ENCODE assay signal across 2 worm cellular contexts in the genomic region with DNA sequence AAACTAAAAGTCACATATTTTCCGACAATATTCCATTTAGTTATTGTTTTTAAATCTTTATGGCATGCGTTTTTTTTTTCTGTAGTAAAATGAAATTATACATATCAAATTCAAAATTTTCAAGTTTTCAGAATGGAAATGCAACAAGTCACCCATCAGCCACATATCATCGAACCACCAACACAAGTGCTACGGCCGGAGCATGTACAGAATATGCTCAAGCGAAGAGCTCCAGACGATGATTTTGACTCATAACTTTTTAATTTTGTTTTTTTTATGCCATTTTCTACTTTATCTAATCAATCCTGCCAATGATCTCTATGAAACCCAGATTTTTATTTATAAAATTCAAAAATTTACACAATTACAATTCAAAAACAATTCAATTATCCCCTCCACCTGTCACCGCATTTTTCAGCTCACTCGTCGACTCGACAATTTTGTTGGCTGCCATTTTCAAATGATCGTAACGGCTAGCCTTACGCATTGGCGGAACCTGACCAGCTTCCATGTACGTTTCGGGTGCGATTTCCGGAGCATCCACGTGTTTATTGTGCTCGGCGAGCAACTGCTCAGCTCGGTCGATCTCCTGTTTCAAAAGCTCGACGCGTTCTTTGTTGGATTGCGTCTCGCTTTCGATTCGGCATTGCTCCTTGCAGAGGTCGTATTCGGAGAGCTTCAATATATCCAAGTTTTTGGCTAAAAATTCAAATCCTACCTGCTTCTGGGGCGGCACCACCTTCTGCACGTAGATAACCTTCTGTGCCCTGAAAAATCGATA.
A peak's percentile ranks its signal among the peaks of the same experiment; 100 is the strongest.
TF ChIP-seq lines count a peak whose summit lies in the region.

No protein-coding gene starts in this region.

TF ChIP-seq in whole organism, L4 larva, 104 proteins besides CTCF, POLR2A, EP300 and RAD21 (continued from another document):
- peak; percentile 68 for TF ChIP-seq zfp-3 (GFP tag; conservative IDR thresholded peaks at IDR 0.05; lab: Robert Waterston, UW)
- no peak for TF ChIP-seq F44E2.7 (GFP tag; IDR thresholded peaks at IDR 0.05; lab: Robert Waterston, UW)
- 0 out of 2 replicates have a peak, but pooled peaks have one; percentile 13 for TF ChIP-seq ceh-20 (GFP tag; IDR thresholded peaks at IDR 0.05; lab: Robert Waterston, UW)
- no peak for TF ChIP-seq unc-130 (GFP tag; optimal IDR thresholded peaks at IDR 0.05; lab: Kevin White, UChicago)
- TF ChIP-seq mep-1 (tag; optimal IDR thresholded peaks at IDR 0.05; lab: Kevin White, UChicago), result no peak
- TF ChIP-seq unc-62 (GFP tag; optimal IDR thresholded peaks at IDR 0.05 in 1 of 2; lab: Kevin White, UChicago), result peak in 1 of 2 experiments; percentile 91
- TF ChIP-seq unc-62 (tag; optimal IDR thresholded peaks at IDR 0.05; lab: Kevin White, UChicago), result no peak
TF ChIP-seq in whole organism, L4 larva: peak in this region for 17.

TF ChIP-seq in whole organism, young adult, 124 proteins besides CTCF, POLR2A, EP300 and RAD21 (continued from another document):
- TF ChIP-seq Y56A3A.18 (GFP tag; IDR thresholded peaks at IDR 0.05; lab: Robert Waterston, UW), result no peak; the same call in 1 of the 2 replicates
- TF ChIP-seq lin-35 (GFP tag; optimal IDR thresholded peaks at IDR 0.05; lab: Kevin White, UChicago), result no peak
- TF ChIP-seq egrh-3 (GFP tag; IDR thresholded peaks at IDR 0.05; lab: Robert Waterston, UW), result 0 out of 2 replicates have a peak, but pooled peaks have one; percentile 12
- no peak for TF ChIP-seq ccch-3 (GFP tag; optimal IDR thresholded peaks at IDR 0.05; lab: Kevin White, UChicago)
- TF ChIP-seq bed-2 (GFP tag; IDR thresholded peaks at IDR 0.05; lab: Robert Waterston, UW), result no peak
- TF ChIP-seq madf-6 (GFP tag; IDR thresholded peaks at IDR 0.05; lab: Robert Waterston, UW), result no peak
- no peak for TF ChIP-seq attf-6 (GFP tag; IDR thresholded peaks at IDR 0.05; lab: Robert Waterston, UW)
- peak; percentile 64; the same call in 1 of the 2 replicates for TF ChIP-seq nfyb-1 (GFP tag; IDR thresholded peaks at IDR 0.05; lab: Robert Waterston, UW)
- TF ChIP-seq Y53F4B.3 (GFP tag; IDR thresholded peaks at IDR 0.05; lab: Robert Waterston, UW), result no peak
- no peak for TF ChIP-seq hlh-12 (tag; optimal IDR thresholded peaks at IDR 0.05; lab: Kevin White, UChicago)
- no peak for TF ChIP-seq lsl-1 (GFP tag; optimal IDR thresholded peaks at IDR 0.05; lab: Kevin White, UChicago)
- 0 out of 2 replicates have a peak, but pooled peaks have one; percentile 3 for TF ChIP-seq hmg-20 (GFP tag; IDR thresholded peaks at IDR 0.05; lab: Robert Waterston, UW)
- no peak for TF ChIP-seq lir-1 (GFP tag; conservative IDR thresholded peaks at IDR 0.05; lab: Robert Waterston, UW)
- peak; percentile 6 for TF ChIP-seq F52B5.7 (tag; optimal IDR thresholded peaks at IDR 0.05; lab: Kevin White, UChicago)
- peak; percentile 11 for TF ChIP-seq repo-1 (tag; optimal IDR thresholded peaks at IDR 0.05; lab: Kevin White, UChicago)
- TF ChIP-seq mxl-1 (tag; optimal IDR thresholded peaks at IDR 0.05; lab: Kevin White, UChicago), result no peak
- TF ChIP-seq lsy-27 (tag; optimal IDR thresholded peaks at IDR 0.05; lab: Kevin White, UChicago; ENCODE audit: borderline replicate concordance, insufficient read depth), result no peak
- no peak for TF ChIP-seq rcor-1 (GFP tag; IDR thresholded peaks at IDR 0.05; lab: Robert Waterston, UW)
- no peak for TF ChIP-seq madf-8 (GFP tag; conservative IDR thresholded peaks at IDR 0.05; lab: Robert Waterston, UW)
- TF ChIP-seq egl-44 (GFP tag; IDR thresholded peaks at IDR 0.05; lab: Robert Waterston, UW), result peak; percentile 34; the same call in 1 of the 2 replicates
- peak; percentile 57 for TF ChIP-seq Y95B8A.8 (GFP tag; IDR thresholded peaks at IDR 0.05; lab: Robert Waterston, UW)
- TF ChIP-seq dpff-1 (tag; optimal IDR thresholded peaks at IDR 0.05; lab: Kevin White, UChicago), result no peak
- no peak for TF ChIP-seq gei-17 (GFP tag; optimal IDR thresholded peaks at IDR 0.05; lab: Kevin White, UChicago)
- no peak for TF ChIP-seq unc-62 (GFP tag; optimal IDR thresholded peaks at IDR 0.05; lab: Kevin White, UChicago)
- TF ChIP-seq dpl-1 (GFP tag; optimal IDR thresholded peaks at IDR 0.05; lab: Kevin White, UChicago), result no peak
- TF ChIP-seq ceh-100 (GFP tag; IDR thresholded peaks at IDR 0.05; lab: Robert Waterston, UW), result no peak
- TF ChIP-seq K11D2.4 (GFP tag; IDR thresholded peaks at IDR 0.05; lab: Robert Waterston, UW), result no peak
- 0 out of 2 replicates have a peak, but pooled peaks have one; percentile 7 for TF ChIP-seq F33H1.4 (GFP tag; IDR thresholded peaks at IDR 0.05; lab: Robert Waterston, UW)
- TF ChIP-seq C17E4.6 (GFP tag; IDR thresholded peaks at IDR 0.05; lab: Robert Waterston, UW), result no peak
- no peak for TF ChIP-seq tbx-9 (tag; optimal IDR thresholded peaks at IDR 0.05; lab: Kevin White, UChicago; ENCODE audit: borderline replicate concordance)
- peak; percentile 55; the same call in 1 of the 2 replicates for TF ChIP-seq hsf-1 (GFP tag; IDR thresholded peaks at IDR 0.05; lab: Robert Waterston, UW)
- no peak for TF ChIP-seq sdz-38 (tag; optimal IDR thresholded peaks at IDR 0.05; lab: Kevin White, UChicago)
- TF ChIP-seq F57C9.4 (tag; optimal IDR thresholded peaks at IDR 0.05; lab: Kevin White, UChicago), result peak; percentile 7
- TF ChIP-seq pbrm-1 (GFP tag; IDR thresholded peaks at IDR 0.05; lab: Robert Waterston, UW), result 0 out of 2 replicates have a peak, but pooled peaks have one; percentile 35
- peak; percentile 11 for TF ChIP-seq chd-7 (tag; optimal IDR thresholded peaks at IDR 0.05; lab: Kevin White, UChicago)
- TF ChIP-seq die-1 (tag; optimal IDR thresholded peaks at IDR 0.05; lab: Kevin White, UChicago), result peak; percentile 26
- no peak for TF ChIP-seq T07F8.4 (tag; optimal IDR thresholded peaks at IDR 0.05; lab: Kevin White, UChicago)
- no peak for TF ChIP-seq aptf-3 (GFP tag; IDR thresholded peaks at IDR 0.05; lab: Robert Waterston, UW)
- TF ChIP-seq ztf-28 (GFP tag; IDR thresholded peaks at IDR 0.05; lab: Robert Waterston, UW), result no peak
- no peak for TF ChIP-seq ceh-91 (GFP tag; IDR thresholded peaks at IDR 0.05; lab: Robert Waterston, UW)
- TF ChIP-seq ztf-26 (tag; optimal IDR thresholded peaks at IDR 0.05; lab: Kevin White, UChicago), result no peak
- TF ChIP-seq zfh-2 (GFP tag; conservative IDR thresholded peaks at IDR 0.05; lab: Robert Waterston, UW), result peak; percentile 79
- TF ChIP-seq snpc-1.3 (tag; optimal IDR thresholded peaks at IDR 0.05; lab: Kevin White, UChicago; ENCODE audit: insufficient read depth), result no peak
- TF ChIP-seq ztf-6 (GFP tag; IDR thresholded peaks at IDR 0.05; lab: Robert Waterston, UW), result no peak
- TF ChIP-seq hmg-1.2 (GFP tag; IDR thresholded peaks at IDR 0.05; lab: Robert Waterston, UW), result no peak
- TF ChIP-seq ceh-79 (tag; optimal IDR thresholded peaks at IDR 0.05; lab: Kevin White, UChicago), result no peak
- TF ChIP-seq B0019.2 (GFP tag; conservative IDR thresholded peaks at IDR 0.05; lab: Robert Waterston, UW), result no peak
- TF ChIP-seq nhr-27 (tag; optimal IDR thresholded peaks at IDR 0.05; lab: Kevin White, UChicago), result no peak
- no peak for TF ChIP-seq unc-130 (GFP tag; optimal IDR thresholded peaks at IDR 0.05; lab: Kevin White, UChicago)
- no peak for TF ChIP-seq nhr-179 (tag; optimal IDR thresholded peaks at IDR 0.05; lab: Kevin White, UChicago)
- no peak for TF ChIP-seq ztf-25 (GFP tag; IDR thresholded peaks at IDR 0.05; lab: Robert Waterston, UW)
- TF ChIP-seq attf-5 (GFP tag; optimal IDR thresholded peaks at IDR 0.05; lab: Kevin White, UChicago), result no peak
- TF ChIP-seq somi-1 (GFP tag; optimal IDR thresholded peaks at IDR 0.05; lab: Kevin White, UChicago), result no peak
- TF ChIP-seq F49E8.2 (tag; optimal IDR thresholded peaks at IDR 0.05; lab: Kevin White, UChicago; ENCODE audit: insufficient read depth), result no peak
- no peak for TF ChIP-seq F57A8.1 (GFP tag; optimal IDR thresholded peaks at IDR 0.05; lab: Kevin White, UChicago)
- TF ChIP-seq dox-1 (GFP tag; IDR thresholded peaks at IDR 0.05; lab: Robert Waterston, UW), result peak; percentile 69
- TF ChIP-seq bed-1 (GFP tag; IDR thresholded peaks at IDR 0.05; lab: Robert Waterston, UW), result 0 out of 2 replicates have a peak, but pooled peaks have one; percentile 58
- TF ChIP-seq attf-3 (GFP tag; conservative IDR thresholded peaks at IDR 0.05; lab: Robert Waterston, UW), result no peak
- TF ChIP-seq ama-1 (optimal IDR thresholded peaks at IDR 0.05; lab: Kevin White, UChicago), result no peak
- peak in 1 of 2 experiments; percentile 52 for TF ChIP-seq ama-1 (GFP tag; optimal IDR thresholded peaks at IDR 0.05; lab: Kevin White, UChicago)
- peak; percentile 91 for TF ChIP-seq B0336.3 (GFP tag; IDR thresholded peaks at IDR 0.05; lab: Robert Waterston, UW)
- no peak for TF ChIP-seq him-1 (tag; optimal IDR thresholded peaks at IDR 0.05; lab: Kevin White, UChicago)
- peak; percentile 46 for TF ChIP-seq mcd-1 (GFP tag; IDR thresholded peaks at IDR 0.05; lab: Robert Waterston, UW)
- TF ChIP-seq pha-4 (tag; optimal IDR thresholded peaks at IDR 0.05; lab: Kevin White, UChicago), result no peak
- no peak for TF ChIP-seq sptf-2 (GFP tag; optimal IDR thresholded peaks at IDR 0.05; lab: Kevin White, UChicago)
- TF ChIP-seq F55B11.4 (tag; optimal IDR thresholded peaks at IDR 0.05; lab: Kevin White, UChicago; ENCODE audit: borderline replicate concordance, insufficient read depth), result no peak
- no peak for TF ChIP-seq let-526 (GFP tag; IDR thresholded peaks at IDR 0.05; lab: Robert Waterston, UW)
- no peak for TF ChIP-seq let-607 (tag; optimal IDR thresholded peaks at IDR 0.05; lab: Kevin White, UChicago)
- no peak for TF ChIP-seq B0035.1 (tag; optimal IDR thresholded peaks at IDR 0.05; lab: Kevin White, UChicago)
- TF ChIP-seq snpc-4 (GFP tag; optimal IDR thresholded peaks at IDR 0.05; lab: Kevin White, UChicago), result no peak
- TF ChIP-seq snpc-4 (tag; optimal IDR thresholded peaks at IDR 0.05; lab: Kevin White, UChicago), result no peak
- TF ChIP-seq tlf-1 (GFP tag; optimal IDR thresholded peaks at IDR 0.05; lab: Kevin White, UChicago), result peak; percentile 50
- no peak for TF ChIP-seq F10E7.11 (tag; optimal IDR thresholded peaks at IDR 0.05; lab: Kevin White, UChicago)
- no peak for TF ChIP-seq ztf-18 (tag; optimal IDR thresholded peaks at IDR 0.05; lab: Kevin White, UChicago)
- peak; percentile 38; the same call in 1 of the 2 replicates for TF ChIP-seq lin-26 (GFP tag; IDR thresholded peaks at IDR 0.05; lab: Robert Waterston, UW)
- TF ChIP-seq nfya-2 (GFP tag; IDR thresholded peaks at IDR 0.05; lab: Robert Waterston, UW), result peak; percentile 68; the same call in 1 of the 2 replicates
- TF ChIP-seq T26A5.8 (tag; optimal IDR thresholded peaks at IDR 0.05; lab: Kevin White, UChicago), result peak; percentile 6
- TF ChIP-seq ekl-4 (GFP tag; IDR thresholded peaks at IDR 0.05; lab: Robert Waterston, UW), result peak; percentile 17; the same call in 1 of the 2 replicates
- no peak for TF ChIP-seq athp-1 (tag; optimal IDR thresholded peaks at IDR 0.05; lab: Kevin White, UChicago)
- TF ChIP-seq lag-1 (GFP tag; IDR thresholded peaks at IDR 0.05; lab: Robert Waterston, UW), result no peak
- TF ChIP-seq ceh-58 (GFP tag; IDR thresholded peaks at IDR 0.05; lab: Robert Waterston, UW), result no peak
- no peak for TF ChIP-seq lin-40 (tag; optimal IDR thresholded peaks at IDR 0.05; lab: Kevin White, UChicago)
- no peak for TF ChIP-seq rec-8 (tag; optimal IDR thresholded peaks at IDR 0.05; lab: Kevin White, UChicago)
- no peak for TF ChIP-seq akir-1 (GFP tag; optimal IDR thresholded peaks at IDR 0.05; lab: Kevin White, UChicago)
- 0 out of 2 replicates have a peak, but pooled peaks have one; percentile 52 for TF ChIP-seq madf-3 (GFP tag; IDR thresholded peaks at IDR 0.05; lab: Robert Waterston, UW)
- no peak for TF ChIP-seq C06A6.2 (GFP tag; conservative IDR thresholded peaks at IDR 0.05; lab: Robert Waterston, UW)
- TF ChIP-seq efl-1 (GFP tag; optimal IDR thresholded peaks at IDR 0.05; lab: Kevin White, UChicago), result no peak
- TF ChIP-seq F22D6.2 (tag; optimal IDR thresholded peaks at IDR 0.05; lab: Kevin White, UChicago), result no peak
- TF ChIP-seq ceh-40 (GFP tag; IDR thresholded peaks at IDR 0.05; lab: Robert Waterston, UW), result no peak
- no peak for TF ChIP-seq F37B4.10 (GFP tag; IDR thresholded peaks at IDR 0.05; lab: Robert Waterston, UW)
- no peak for TF ChIP-seq nhr-80 (tag; optimal IDR thresholded peaks at IDR 0.05; lab: Kevin White, UChicago)
